Fruit fly (Drosophila melanogaster): ENCODE results near the gene CSN6.
A peak's percentile ranks its signal among the peaks of the same experiment; 100 is the strongest.

Gene CSN6

DNA sequence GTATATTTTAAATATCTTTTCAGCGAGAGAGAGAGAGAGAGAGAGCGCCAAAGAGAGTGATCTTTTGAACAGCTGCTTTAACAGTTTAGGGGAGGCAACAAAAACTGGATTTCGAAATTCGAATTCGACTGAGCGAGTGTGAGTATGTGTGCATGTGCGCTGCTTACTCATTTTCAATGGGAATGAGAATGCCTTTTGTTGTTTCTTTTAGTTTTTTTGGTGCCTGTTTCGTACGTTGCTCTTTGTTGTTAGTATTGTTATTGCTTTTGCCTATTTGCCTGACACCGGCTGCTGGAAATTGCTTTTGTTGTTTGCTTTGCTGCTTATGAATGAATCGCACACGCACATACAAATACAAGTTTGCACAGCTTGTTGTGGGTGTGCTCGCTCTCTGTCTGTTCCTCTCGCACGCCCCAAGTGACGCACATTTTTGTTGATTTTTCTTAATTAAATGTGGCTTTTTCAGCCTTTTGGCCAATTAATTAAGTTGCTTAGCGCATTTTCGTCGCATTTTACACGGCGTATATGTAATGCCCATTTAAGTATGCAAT is 46.3 kb downstream of the CSN6 start:
- TF ChIP-seq CG17801 (GFP tag; optimal IDR thresholded peaks at IDR 0.05; ENCODE audit: partially characterized antibody) = peak; percentile 65

- no peak for TF ChIP-seq CG17801 (GFP tag; optimal IDR thresholded peaks at IDR 0.05; ENCODE audit: partially characterized antibody)
These were observed 47.5 kb downstream of the CSN6 start for dm6 chr3R:22627936-22628513.

DNA sequence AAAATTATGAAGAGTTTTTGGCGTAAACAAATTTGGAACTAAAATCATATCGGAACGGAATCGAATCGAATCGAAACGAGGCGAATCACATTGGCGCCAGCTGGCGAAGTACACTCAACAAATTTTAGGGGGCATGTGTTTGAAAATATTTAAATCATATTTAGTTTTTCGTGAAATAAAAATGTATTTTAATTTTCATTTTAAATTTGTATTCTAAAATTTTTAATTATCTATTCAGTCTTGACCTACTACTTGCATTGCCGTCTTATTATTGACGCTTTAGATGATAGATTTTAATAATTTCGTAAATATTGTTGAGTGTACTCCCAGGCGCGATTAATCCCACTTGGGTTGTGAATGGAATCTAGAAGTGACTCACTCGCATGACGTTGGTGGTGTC is 48.6 kb downstream of the CSN6 start:
- TF ChIP-seq CG17801 (GFP tag; optimal IDR thresholded peaks at IDR 0.05; ENCODE audit: partially characterized antibody) = no peak

dm6 chr3R:22631156-22631555 is 50.6 kb downstream of the CSN6 start:
- TF ChIP-seq CG17801 (GFP tag; optimal IDR thresholded peaks at IDR 0.05; ENCODE audit: partially characterized antibody) = no peak

Measured in ovary, adult (tissue).